Fruit fly (Drosophila melanogaster) whole organism, adult: Measurements from ENCODE around the gene Nepl5.

Experiments
- CG11617 ChIP-seq: fragments of 200-800 bp; sonication (Bioruptor generic); optimal IDR thresholded peaks from 2 replicates; lab custom pipeline; 2017; ENCODE audit warnings: mild to moderate bottlenecking, missing biosample characterization, missing genetic modification reagents, missing genetic modification characterization
- CG12768 ChIP-seq: fragments of 200-800 bp; sonication (Bioruptor generic); optimal IDR thresholded peaks from 2 replicates; lab custom pipeline; 2017; ENCODE audit warnings: missing biosample characterization, missing genetic modification characterization, mild to moderate bottlenecking, moderate library complexity, missing genetic modification reagents
- CG14711 ChIP-seq: fragments of 200-800 bp; sonication (Bioruptor generic); optimal IDR thresholded peaks from 2 replicates; lab custom pipeline; 2018; ENCODE audit warnings: missing biosample characterization, mild to moderate bottlenecking, missing genetic modification characterization, moderate library complexity
- CG1620 ChIP-seq: fragments of 200-800 bp; sonication (Bioruptor generic); optimal IDR thresholded peaks from 2 replicates; lab custom pipeline; 2016; ENCODE audit warnings: missing biosample characterization, missing genetic modification characterization
- CG33017 ChIP-seq: fragments of 200-800 bp; sonication (Bioruptor generic); optimal IDR thresholded peaks from 2 replicates; lab custom pipeline; 2018; ENCODE audit warnings: missing biosample characterization, mild to moderate bottlenecking, missing genetic modification characterization, moderate library complexity
- CG7045 ChIP-seq: fragments of 200-800 bp; sonication (Bioruptor generic); optimal IDR thresholded peaks from 2 replicates; lab custom pipeline; 2017; ENCODE audit warnings: missing biosample characterization, mild to moderate bottlenecking, missing genetic modification characterization
- CG7101 ChIP-seq: fragments of 200-800 bp; sonication (Bioruptor generic); optimal IDR thresholded peaks from 2 replicates; lab custom pipeline; 2018; ENCODE audit warnings: missing biosample characterization, mild to moderate bottlenecking, missing genetic modification characterization, moderate library complexity
- Clk ChIP-seq: fragments of 200-800 bp; sonication (Bioruptor generic); optimal IDR thresholded peaks from 2 replicates; lab custom pipeline; 2017; ENCODE audit warnings: missing biosample characterization, missing genetic modification characterization
- Crg-1 ChIP-seq: fragments of 200-800 bp; sonication (Bioruptor generic); optimal IDR thresholded peaks from 2 replicates; lab custom pipeline; 2016; ENCODE audit warnings: missing biosample characterization, missing genetic modification characterization
- Hr96 ChIP-seq: fragments of 200-800 bp; sonication (Bioruptor generic); optimal IDR thresholded peaks from 2 replicates; lab custom pipeline; 2016; ENCODE audit warnings: missing biosample characterization, missing genetic modification characterization
- Mnt ChIP-seq: fragments of 200-800 bp; sonication (Bioruptor generic); optimal IDR thresholded peaks from 2 replicates; lab custom pipeline; 2016; ENCODE audit warnings: missing biosample characterization, mild to moderate bottlenecking, missing genetic modification characterization
- bab1 ChIP-seq: fragments of 200-800 bp; sonication (Bioruptor generic); optimal IDR thresholded peaks from 3 replicates; lab custom pipeline; 2019; ENCODE audit warnings: missing biosample characterization, mild to moderate bottlenecking, missing genetic modification characterization, moderate library complexity
- cic ChIP-seq: fragments of 200-800 bp; sonication (Bioruptor generic); optimal IDR thresholded peaks from 2 replicates; lab custom pipeline; 2017; ENCODE audit warnings: missing biosample characterization, mild to moderate bottlenecking, missing genetic modification characterization, moderate library complexity
- cnc ChIP-seq, 2 experiments: fragments of >200 bp; optimal IDR thresholded peaks; 2 replicates each; lab custom pipeline; 2017
- kay ChIP-seq: fragments of 200-800 bp; sonication (Bioruptor generic); peaks from one replicate; lab custom pipeline; 2016; ENCODE audit warnings: missing biosample characterization, missing genetic modification characterization, borderline replicate concordance
- ovo ChIP-seq: fragments of 200-800 bp; sonication (Bioruptor generic); optimal IDR thresholded peaks from 2 replicates; lab custom pipeline; 2016; ENCODE audit warnings: missing biosample characterization, missing genetic modification characterization
- pad ChIP-seq: fragments of 200-800 bp; sonication (Bioruptor generic); optimal IDR thresholded peaks from 3 replicates; lab custom pipeline; 2017; ENCODE audit warnings: missing biosample characterization, missing genetic modification characterization, mild to moderate bottlenecking, moderate library complexity, missing genetic modification reagents
- tj ChIP-seq: fragments of 200-800 bp; sonication (Bioruptor generic); optimal IDR thresholded peaks from 3 replicates; lab custom pipeline; 2017; ENCODE audit warnings: missing biosample characterization, mild to moderate bottlenecking, missing genetic modification characterization, moderate library complexity
- toe ChIP-seq: fragments of 200-800 bp; sonication (Bioruptor generic); optimal IDR thresholded peaks from 2 replicates; lab custom pipeline; 2016; ENCODE audit warnings: missing biosample characterization, missing genetic modification characterization

Nepl5 gene

DNA sequence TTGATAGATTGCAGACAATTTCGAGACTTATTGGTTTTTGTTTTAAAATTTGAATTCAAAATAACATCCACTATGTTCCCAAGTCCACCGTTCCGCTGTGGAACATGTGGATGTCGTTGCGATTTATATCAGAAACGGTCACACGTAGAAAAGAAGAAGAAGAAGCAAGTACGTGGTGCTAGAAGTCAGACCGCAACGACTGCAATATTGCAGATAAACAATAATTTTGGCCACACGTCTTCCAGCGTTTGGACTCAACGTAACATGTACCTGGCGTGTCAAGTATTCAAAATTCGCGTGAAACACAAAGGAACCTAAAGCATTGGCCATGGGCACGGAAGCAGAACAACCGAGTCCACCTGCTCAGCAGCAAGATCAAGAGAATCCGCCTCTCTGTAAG lies 43.1 kb downstream of the Nepl5 start, which contains the start of gene Fic:
Gene Fic (plus strand): TSS at position 139 of the 400 bp plus-strand sequence.
- TF ChIP-seq tj (GFP tag; lab: Kevin White, UChicago) (peak; percentile 57), Mnt (GFP tag; lab: Kevin White, UChicago) (peak; percentile 41), CG7045 (GFP tag; lab: Kevin White, UChicago) (no peak), Crg-1 (no peak), pad (GFP tag; lab: Kevin White, UChicago) (no peak), bab1 (GFP tag; lab: Kevin White, UChicago) (peak; percentile 8), CG12768 (GFP tag; lab: Kevin White, UChicago) (no peak), toe (GFP tag; lab: Kevin White, UChicago) (no peak), kay (GFP tag; lab: Kevin White, UChicago) (no peak), CG14711 (tag; lab: Kevin White, UChicago) (no peak), CG1620 (no peak), CG33017 (tag; lab: Kevin White, UChicago) (no peak), Clk (no peak), ovo (GFP tag; lab: Kevin White, UChicago) (no peak), Hr96 (GFP tag; lab: Kevin White, UChicago) (no peak), cnc (optimal IDR thresholded peaks at IDR 0.05; lab: Kevin White, UChicago) (no peak), CG11617 (GFP tag; lab: Kevin White, UChicago) (no peak), cic (GFP tag; lab: Kevin White, UChicago) (no peak), CG7101 (tag; lab: Kevin White, UChicago) (no peak)

DNA sequence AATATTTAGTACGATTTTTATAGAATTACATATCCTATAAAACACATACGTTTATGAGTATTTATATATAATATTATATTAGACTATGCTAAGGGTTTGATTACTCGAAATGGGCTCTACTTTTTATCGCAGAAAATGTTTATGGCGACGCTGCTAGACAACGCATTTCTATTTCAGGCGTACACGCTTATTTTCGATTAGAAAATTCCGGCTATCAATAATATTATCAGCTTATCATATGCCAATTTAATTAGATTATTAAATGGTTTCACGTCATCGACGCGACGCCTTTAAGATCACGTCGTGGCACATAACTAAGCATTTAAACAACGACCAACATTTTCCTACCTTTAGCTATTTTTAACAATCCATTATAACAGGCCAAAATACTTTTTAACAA lies 45.3 kb downstream of the Nepl5 start:
- TF ChIP-seq Crg-1 = no peak
- TF ChIP-seq kay (GFP tag; lab: Kevin White, UChicago) = peak; percentile 80
